Fruit fly (Drosophila melanogaster): Measurements from ENCODE around the gene LysD.
"Not testable (repeated sequence)": the region's sequence is repeated elsewhere in the genome, so short reads cannot be mapped to it uniquely, and the experiment has no call there.

The LysD gene

dm6 chr3L:1211096-1211495 is at the start of gene LysD:
TSS of gene LysD (minus strand) at chr3L:1211196.
- no peak for TF ChIP-seq CG17801 (GFP tag; optimal IDR thresholded peaks at IDR 0.05; ENCODE audit: partially characterized antibody)

dm6 chr3L:1258547-1258946 is 47.6 kb upstream of the LysD start:
- TF ChIP-seq CG17801 (GFP tag; optimal IDR thresholded peaks at IDR 0.05; ENCODE audit: partially characterized antibody), result no peak

dm6 chr3L:1256061-1256780 is 45.2 kb upstream of the LysD start, which contains the start of gene tfc:
TSS of gene tfc (plus strand) at chr3L:1256449.
- TF ChIP-seq CG17801 (GFP tag; optimal IDR thresholded peaks at IDR 0.05; ENCODE audit: partially characterized antibody), result no peak

- TF ChIP-seq CG17801 (GFP tag; optimal IDR thresholded peaks at IDR 0.05; ENCODE audit: partially characterized antibody), result no peak
Measured at dm6 chr3L:1251712-1252111, 40.7 kb upstream of the LysD start, which contains the start of the genes CG9130 and CG9133. TSS of gene CG9130 (plus strand) at chr3L:1252012. TSS of gene CG9133 (plus strand) at chr3L:1252012.

dm6 chr3L:1250396-1250795 is 39.4 kb upstream of the LysD start, which contains the start of gene Bfc:
TSS of gene Bfc (plus strand) at chr3L:1250696.
- TF ChIP-seq CG17801 (GFP tag; optimal IDR thresholded peaks at IDR 0.05; ENCODE audit: partially characterized antibody), result no peak

dm6 chr3L:1247627-1248295 is 36.8 kb upstream of the LysD start, which contains the start of the genes Psf1 and Sac1:
TSS of gene Psf1 (minus strand) at chr3L:1247677.
TSS of gene Sac1 (plus strand) at chr3L:1247817.
- TF ChIP-seq CG17801 (GFP tag; optimal IDR thresholded peaks at IDR 0.05; ENCODE audit: partially characterized antibody), result no peak

- TF ChIP-seq CG17801 (GFP tag; optimal IDR thresholded peaks at IDR 0.05; ENCODE audit: partially characterized antibody), result not testable (repeated sequence)
Measured at dm6 chr3L:1246823-1247222, 35.8 kb upstream of the LysD start, which contains the start of gene CG32318. TSS of gene CG32318 (minus strand) at chr3L:1246923.

dm6 chr3L:1245810-1246209 is 34.8 kb upstream of the LysD start, which contains the start of gene Klp61F:
TSS of gene Klp61F (minus strand) at chr3L:1245910.
- not testable (repeated sequence) for TF ChIP-seq CG17801 (GFP tag; optimal IDR thresholded peaks at IDR 0.05; ENCODE audit: partially characterized antibody)

dm6 chr3L:1238219-1238618 is 27.2 kb upstream of the LysD start, which contains the start of gene CG9192:
TSS of gene CG9192 (minus strand) at chr3L:1238319.
- no peak for TF ChIP-seq CG17801 (GFP tag; optimal IDR thresholded peaks at IDR 0.05; ENCODE audit: partially characterized antibody)

dm6 chr3L:1235426-1235825 is 24.4 kb upstream of the LysD start, which contains the start of gene galene:
TSS of gene galene (plus strand) at chr3L:1235726.
- no peak for TF ChIP-seq CG17801 (GFP tag; optimal IDR thresholded peaks at IDR 0.05; ENCODE audit: partially characterized antibody)

dm6 chr3L:1233830-1234229 is 22.8 kb upstream of the LysD start, which contains the start of gene CG33966:
TSS of gene CG33966 (plus strand) at chr3L:1234130.
- no peak for TF ChIP-seq CG17801 (GFP tag; optimal IDR thresholded peaks at IDR 0.05; ENCODE audit: partially characterized antibody)

- TF ChIP-seq CG17801 (GFP tag; optimal IDR thresholded peaks at IDR 0.05; ENCODE audit: partially characterized antibody), result no peak
Measured at dm6 chr3L:1232582-1232981, 21.6 kb upstream of the LysD start, which contains the start of gene CG33965. TSS of gene CG33965 (plus strand) at chr3L:1232882.

- no peak for TF ChIP-seq CG17801 (GFP tag; optimal IDR thresholded peaks at IDR 0.05; ENCODE audit: partially characterized antibody)
Measured at dm6 chr3L:1227303-1227797, 16.4 kb upstream of the LysD start, which contains the start of gene LysS. TSS of gene LysS (plus strand) at chr3L:1227747.

- no peak for TF ChIP-seq CG17801 (GFP tag; optimal IDR thresholded peaks at IDR 0.05; ENCODE audit: partially characterized antibody)
Measured at dm6 chr3L:1218596-1218995, 7.6 kb upstream of the LysD start, which contains the start of gene LysP. TSS of gene LysP (minus strand) at chr3L:1218696.

dm6 chr3L:1216460-1216859 is 5.5 kb upstream of the LysD start:
- no peak for TF ChIP-seq CG17801 (GFP tag; optimal IDR thresholded peaks at IDR 0.05; ENCODE audit: partially characterized antibody)
